Fruit fly (Drosophila melanogaster): ENCODE results near the gene SF1.

The SF1 gene

DNA sequence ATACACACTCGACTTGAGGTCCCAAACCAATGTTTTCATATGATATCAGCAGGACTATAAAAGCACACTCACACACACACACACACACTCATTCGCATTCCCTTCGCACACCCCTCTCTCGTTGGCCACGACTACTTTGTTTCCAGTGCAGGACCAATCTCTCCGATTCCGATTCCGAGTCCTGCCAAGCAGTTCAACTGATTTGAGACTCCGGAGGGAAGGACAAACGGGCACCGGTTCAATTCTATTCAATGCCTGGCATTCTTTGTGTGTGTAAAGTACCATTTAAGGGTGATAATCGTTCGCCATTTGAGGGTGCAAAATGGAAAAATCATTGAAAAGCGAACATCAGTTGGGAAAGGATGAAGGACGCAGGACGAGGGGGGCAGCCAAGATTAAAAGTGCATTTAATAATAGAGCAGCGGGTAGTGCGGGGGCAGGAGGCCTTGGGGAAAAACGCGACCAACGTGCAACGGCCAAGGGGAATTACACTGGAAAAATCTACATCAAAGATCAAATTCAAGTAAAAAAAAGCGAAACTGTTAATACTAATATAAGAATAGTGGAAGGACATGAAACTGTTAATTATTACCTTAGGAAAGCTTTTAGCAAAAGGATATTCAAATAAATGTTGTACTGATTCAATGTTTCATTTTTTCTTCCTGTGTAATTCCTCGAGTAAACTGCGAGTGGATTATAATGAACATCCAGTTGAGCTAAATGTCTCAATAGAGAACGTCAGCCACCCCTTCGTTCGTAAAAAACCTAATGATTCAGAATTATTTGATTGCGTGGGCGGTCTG, 43.6 kb downstream of the SF1 start:
- peak; percentile 64 for TF ChIP-seq CG13424 (tag; optimal IDR thresholded peaks at IDR 0.05)
- TF ChIP-seq CG16779 (GFP tag; IDR thresholded peaks at IDR 0.05): no peak
- peak; percentile 93 for TF ChIP-seq sens (GFP tag)
- 0 out of 2 replicates have a peak, but pooled peaks have one; percentile 9 for TF ChIP-seq CG11247 (GFP tag; IDR thresholded peaks at IDR 0.05)
- no peak for TF ChIP-seq CG9609 (GFP tag; optimal IDR thresholded peaks at IDR 0.05)
- no peak for TF ChIP-seq CG3163 (GFP tag; optimal IDR thresholded peaks at IDR 0.05)
- peak; percentile 36; the same call in 1 of the 3 replicates for TF ChIP-seq tgo (GFP tag; IDR thresholded peaks at IDR 0.05)
- no peak for TF ChIP-seq Myb (GFP tag; optimal IDR thresholded peaks at IDR 0.05)
- peak; percentile 69 for TF ChIP-seq ara (GFP tag; IDR thresholded peaks at IDR 0.05)
- no peak for TF ChIP-seq pan (optimal IDR thresholded peaks at IDR 0.05)
- peak in 1 of 2 experiments; percentile 45 for TF ChIP-seq pan (GFP tag; optimal IDR thresholded peaks at IDR 0.05 in 1 of 2, IDR thresholded peaks at IDR 0.05 in 1 of 2)
- no peak for TF ChIP-seq CG15073 (GFP tag; optimal IDR thresholded peaks at IDR 0.05)
- peak; percentile 10 for TF ChIP-seq CG3065 (GFP tag; optimal IDR thresholded peaks at IDR 0.05)
- peak; percentile 46; the same call in 1 of the 2 replicates for TF ChIP-seq CG4404 (GFP tag; IDR thresholded peaks at IDR 0.05)
- TF ChIP-seq CG6254 (GFP tag; optimal IDR thresholded peaks at IDR 0.05): peak; percentile 46
- peak; percentile 50 for TF ChIP-seq nerfin-1 (tag; optimal IDR thresholded peaks at IDR 0.05)
- TF ChIP-seq HmgZ (tag; optimal IDR thresholded peaks at IDR 0.05): no peak
- TF ChIP-seq CG8388 (GFP tag; optimal IDR thresholded peaks at IDR 0.05): peak; percentile 71
- TF ChIP-seq CG12299 (tag; optimal IDR thresholded peaks at IDR 0.05): peak; percentile 4
- TF ChIP-seq CG11723 (GFP tag; optimal IDR thresholded peaks at IDR 0.05): no peak
- TF ChIP-seq Ada2b (GFP tag; IDR thresholded peaks at IDR 0.05): peak; percentile 31; the same call in 1 of the 2 replicates
- peak; percentile 30; the same call in 1 of the 2 replicates for TF ChIP-seq CG10959 (GFP tag; IDR thresholded peaks at IDR 0.05)
- TF ChIP-seq H15 (GFP tag; IDR thresholded peaks at IDR 0.05): no peak
- peak; percentile 63 for TF ChIP-seq CG2202 (tag; optimal IDR thresholded peaks at IDR 0.05)
- no peak for TF ChIP-seq wek (GFP tag; optimal IDR thresholded peaks at IDR 0.05)
- TF ChIP-seq CG17361 (GFP tag; IDR thresholded peaks at IDR 0.05): peak; percentile 69
- TF ChIP-seq CG10979 (tag; optimal IDR thresholded peaks at IDR 0.05): peak; percentile 80
- TF ChIP-seq CG18262 (tag; optimal IDR thresholded peaks at IDR 0.05): peak; percentile 72
- no peak for TF ChIP-seq hkb (optimal IDR thresholded peaks at IDR 0.05)
- peak; percentile 51 for TF ChIP-seq hkb (GFP tag; IDR thresholded peaks at IDR 0.05)
- no peak for TF ChIP-seq CG10147 (GFP tag; optimal IDR thresholded peaks at IDR 0.05)
- peak; percentile 4 for TF ChIP-seq CG12769 (tag; optimal IDR thresholded peaks at IDR 0.05)
- no peak for TF ChIP-seq gro (GFP tag; optimal IDR thresholded peaks at IDR 0.05)
- TF ChIP-seq jing (GFP tag; optimal IDR thresholded peaks at IDR 0.05): no peak
- peak; percentile 84 for TF ChIP-seq dmrt11E (tag; optimal IDR thresholded peaks at IDR 0.05)
- peak in 1 of 2 experiments; percentile 85 for TF ChIP-seq bsh (GFP tag; optimal IDR thresholded peaks at IDR 0.05)
- no peak for TF ChIP-seq prd (optimal IDR thresholded peaks at IDR 0.05)
- peak; percentile 66; the same call in 2 of the 3 replicates for TF ChIP-seq prd (GFP tag; IDR thresholded peaks at IDR 0.05)
- peak; percentile 66; the same call in 1 of the 3 replicates for TF ChIP-seq zfh1 (GFP tag; IDR thresholded peaks at IDR 0.05)
- TF ChIP-seq mirr (GFP tag; optimal IDR thresholded peaks at IDR 0.05): no peak
- TF ChIP-seq CG8478 (optimal IDR thresholded peaks at IDR 0.05): no peak
- peak; percentile 42 for TF ChIP-seq CG7556 (GFP tag; optimal IDR thresholded peaks at IDR 0.05)
- no peak for TF ChIP-seq CG10654 (GFP tag; optimal IDR thresholded peaks at IDR 0.05)
- no peak for TF ChIP-seq Lpt (GFP tag; optimal IDR thresholded peaks at IDR 0.05)
- peak; percentile 37; the same call in 1 of the 2 replicates for TF ChIP-seq ssp (GFP tag; IDR thresholded peaks at IDR 0.05)
- TF ChIP-seq E2f2 (GFP tag; IDR thresholded peaks at IDR 0.05): no peak
- no peak for TF ChIP-seq CG1647 (GFP tag; optimal IDR thresholded peaks at IDR 0.05)
- no peak for TF ChIP-seq btn (GFP tag; optimal IDR thresholded peaks at IDR 0.05)
- TF ChIP-seq CG6813 (GFP tag; optimal IDR thresholded peaks at IDR 0.05): no peak
- TF ChIP-seq CG1602 (GFP tag; optimal IDR thresholded peaks at IDR 0.05): peak; percentile 13
